Fruit fly (Drosophila melanogaster): Measurements from ENCODE around the gene Ubc87F.
A peak's percentile ranks its signal among the peaks of the same experiment; 100 is the strongest.

DNA sequence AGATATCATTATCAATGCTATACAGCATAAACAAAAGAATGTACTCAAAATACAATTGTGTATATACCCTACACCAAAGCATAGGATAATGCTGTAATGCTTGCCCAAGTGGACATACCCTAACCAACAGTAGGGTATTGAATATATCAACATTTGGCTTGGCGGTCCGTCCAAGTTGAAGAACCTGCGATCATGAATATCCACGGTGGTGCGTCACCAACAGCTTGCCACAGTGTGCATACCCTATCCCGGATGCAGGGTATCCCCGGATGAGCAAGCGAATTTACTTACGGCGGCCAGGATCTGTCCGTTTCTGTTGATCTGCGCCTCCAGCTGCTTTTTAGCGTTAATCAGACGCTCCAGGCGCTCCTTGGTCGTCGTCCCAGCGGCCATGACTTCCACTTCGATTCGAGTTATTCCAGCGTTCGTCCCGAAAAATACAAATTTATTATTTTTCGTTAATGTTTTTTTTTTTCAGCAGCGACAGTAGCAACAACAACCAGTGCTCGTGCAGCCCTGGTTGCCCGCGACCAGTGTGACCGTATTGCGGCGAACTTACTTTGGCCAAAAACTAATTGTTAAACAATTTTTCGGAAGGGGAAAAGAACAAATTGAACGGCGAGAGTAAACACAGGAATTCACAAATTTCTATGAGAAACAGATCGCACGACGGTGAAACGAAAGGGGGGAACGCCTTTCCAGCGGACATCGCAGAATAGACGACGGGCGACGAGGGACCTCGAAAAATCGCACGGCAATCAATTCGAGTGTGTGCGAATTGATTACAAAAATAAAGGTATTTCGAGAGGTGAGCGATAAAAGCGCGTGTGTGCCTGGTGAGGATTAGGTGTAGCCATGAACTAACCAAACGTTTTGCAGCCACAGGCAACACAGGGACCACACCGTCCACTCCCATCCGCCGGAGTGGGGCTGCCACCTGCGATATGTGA lies 41.6 kb downstream of the Ubc87F start, which contains the start of the genes Lkb1 and CG9588:
- TF ChIP-seq CG17912 (GFP tag; optimal IDR thresholded peaks at IDR 0.05) (no peak), ash1 (GFP tag; optimal IDR thresholded peaks at IDR 0.05) (no peak), Deaf1 (tag; optimal IDR thresholded peaks at IDR 0.05) (no peak), CG7839 (tag; optimal IDR thresholded peaks at IDR 0.05) (peak; percentile 39), hb (GFP tag; IDR thresholded peaks at IDR 0.05; ENCODE audit: partially characterized antibody) (no peak), CG34224 (GFP tag; IDR thresholded peaks at IDR 0.05; ENCODE audit: partially characterized antibody) (no peak)

Data from whole organism, embryonic.